Worm (Caenorhabditis elegans): Measurements from ENCODE around the gene C01G12.13.

C01G12.13 gene

DNA sequence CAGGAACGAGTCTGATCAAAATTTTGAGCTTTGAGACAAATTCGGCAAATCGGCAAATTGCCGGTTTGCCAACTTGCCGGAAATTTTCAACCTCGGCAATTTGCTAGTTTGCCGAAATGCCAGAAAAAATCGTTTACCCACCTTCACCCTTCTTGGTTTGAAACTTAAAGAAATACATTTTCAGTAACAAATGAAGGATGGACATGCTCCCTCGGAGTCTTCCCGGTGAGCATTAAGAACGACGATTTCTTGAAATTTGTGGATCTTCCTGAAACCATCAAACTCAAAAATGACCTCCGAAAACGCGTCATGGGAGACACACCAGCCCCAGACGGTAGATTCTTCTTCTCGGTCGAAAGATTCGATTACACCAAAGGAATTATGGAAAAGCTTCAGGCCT lies 26.2 kb downstream of the C01G12.13 start:
- TF ChIP-seq ama-1 (optimal IDR thresholded peaks at IDR 0.05), result no peak
- no peak for TF ChIP-seq tbx-11 (GFP tag; IDR thresholded peaks at IDR 0.05)
- TF ChIP-seq tbx-37 (GFP tag; conservative IDR thresholded peaks at IDR 0.05), result no peak
- TF ChIP-seq aly-1 (tag; optimal IDR thresholded peaks at IDR 0.05), result no peak
- TF ChIP-seq B0310.2 (tag; optimal IDR thresholded peaks at IDR 0.05), result no peak
- no peak for TF ChIP-seq scrt-1 (GFP tag; IDR thresholded peaks at IDR 0.05)
- TF ChIP-seq ceh-36 (tag; optimal IDR thresholded peaks at IDR 0.05), result no peak
- no peak for TF ChIP-seq pes-1 (GFP tag; IDR thresholded peaks at IDR 0.05)
- TF ChIP-seq hmbx-1 (tag; optimal IDR thresholded peaks at IDR 0.05), result no peak
- no peak for TF ChIP-seq sea-1 (GFP tag; conservative IDR thresholded peaks at IDR 0.05)
- TF ChIP-seq ets-7 (tag; optimal IDR thresholded peaks at IDR 0.05), result no peak
- TF ChIP-seq hmg-4 (GFP tag; optimal IDR thresholded peaks at IDR 0.05), result no peak
- TF ChIP-seq tra-4 (tag; optimal IDR thresholded peaks at IDR 0.05), result no peak
- TF ChIP-seq hnd-1 (tag; optimal IDR thresholded peaks at IDR 0.05), result no peak
- TF ChIP-seq F13C5.2 (tag; optimal IDR thresholded peaks at IDR 0.05), result no peak
- no peak for TF ChIP-seq ceh-13 (GFP tag; optimal IDR thresholded peaks at IDR 0.05)
- TF ChIP-seq flt-1 (GFP tag; IDR thresholded peaks at IDR 0.05), result no peak

DNA sequence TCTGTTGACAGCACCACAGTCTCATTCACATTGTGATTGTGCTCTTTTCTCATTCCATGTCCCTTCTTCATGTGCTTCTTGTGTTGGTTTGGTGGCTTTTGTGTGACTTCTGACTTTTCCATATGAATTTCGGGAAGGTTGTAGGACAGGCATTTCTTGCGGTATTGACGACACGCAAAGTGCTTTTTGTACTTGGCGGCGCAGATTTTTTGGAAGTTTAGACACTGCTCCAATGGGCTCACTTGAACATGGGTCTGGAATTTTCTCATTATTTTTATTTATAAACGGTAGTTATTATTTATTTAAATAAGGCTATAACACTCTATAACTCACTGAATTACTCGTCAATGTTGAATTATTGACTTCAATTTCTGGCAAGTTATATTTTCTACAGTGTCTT lies 27.7 kb downstream of the C01G12.13 start:
- TF ChIP-seq aly-1 (tag; optimal IDR thresholded peaks at IDR 0.05), result no peak
- no peak for TF ChIP-seq pes-1 (GFP tag; IDR thresholded peaks at IDR 0.05)
- no peak for TF ChIP-seq hnd-1 (tag; optimal IDR thresholded peaks at IDR 0.05)
- no peak for TF ChIP-seq tra-4 (tag; optimal IDR thresholded peaks at IDR 0.05)
- TF ChIP-seq hmg-4 (GFP tag; optimal IDR thresholded peaks at IDR 0.05), result no peak
- no peak for TF ChIP-seq ama-1 (optimal IDR thresholded peaks at IDR 0.05)
- no peak for TF ChIP-seq scrt-1 (GFP tag; IDR thresholded peaks at IDR 0.05)
- no peak for TF ChIP-seq F13C5.2 (tag; optimal IDR thresholded peaks at IDR 0.05)
- TF ChIP-seq flt-1 (GFP tag; IDR thresholded peaks at IDR 0.05), result no peak
- TF ChIP-seq ets-7 (tag; optimal IDR thresholded peaks at IDR 0.05), result no peak
- TF ChIP-seq ceh-13 (GFP tag; optimal IDR thresholded peaks at IDR 0.05), result no peak
- no peak for TF ChIP-seq sea-1 (GFP tag; conservative IDR thresholded peaks at IDR 0.05)
- TF ChIP-seq hmbx-1 (tag; optimal IDR thresholded peaks at IDR 0.05), result no peak

DNA sequence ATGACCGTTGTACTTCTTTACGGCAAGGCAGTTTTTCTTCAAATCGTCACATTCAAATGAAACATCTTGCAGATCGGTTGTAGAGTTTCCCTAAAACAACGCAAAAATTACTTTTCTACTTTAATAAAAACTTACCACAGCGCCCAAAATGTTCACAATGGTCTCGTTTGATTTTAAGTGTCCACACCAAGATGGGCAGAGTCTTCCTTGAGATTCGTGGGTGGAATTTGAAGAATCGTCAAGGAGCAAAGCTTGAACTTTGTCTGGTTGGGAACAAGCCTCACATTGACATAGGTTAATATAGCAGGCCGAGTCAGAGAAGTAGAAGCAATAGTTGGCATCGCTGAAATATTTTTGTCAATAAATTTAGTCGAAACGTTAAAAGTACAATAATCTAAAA lies 28.5 kb downstream of the C01G12.13 start:
- TF ChIP-seq ceh-36 (tag; optimal IDR thresholded peaks at IDR 0.05) (no peak), tra-4 (tag; optimal IDR thresholded peaks at IDR 0.05) (no peak), pes-1 (GFP tag; IDR thresholded peaks at IDR 0.05) (no peak), scrt-1 (GFP tag; IDR thresholded peaks at IDR 0.05) (no peak), B0310.2 (tag; optimal IDR thresholded peaks at IDR 0.05) (no peak), flt-1 (GFP tag; IDR thresholded peaks at IDR 0.05) (no peak), F13C5.2 (tag; optimal IDR thresholded peaks at IDR 0.05) (no peak), hmg-4 (GFP tag; optimal IDR thresholded peaks at IDR 0.05) (no peak)

DNA sequence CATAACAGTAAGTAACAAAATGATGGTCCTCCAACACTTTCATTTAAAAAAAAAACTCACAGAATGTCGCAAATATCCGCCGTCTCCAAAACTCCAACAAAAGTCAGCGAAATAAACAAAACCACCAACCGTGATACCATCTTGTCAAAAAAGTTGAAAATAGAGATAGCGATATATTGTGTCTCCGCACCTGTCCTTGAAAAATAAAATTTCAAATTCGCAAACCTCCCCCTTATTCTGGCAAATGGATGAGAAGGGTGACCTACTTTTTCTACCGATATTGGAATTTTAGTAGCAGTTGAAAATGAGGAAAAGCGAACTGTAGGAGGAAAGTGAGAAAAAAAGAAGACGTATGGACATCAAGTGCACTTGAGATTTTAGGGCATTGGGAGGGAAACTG lies 28.9 kb downstream of the C01G12.13 start, which contains the start of gene F19H8.2:
F19H8.2 (minus strand) TSS at position 391 of the 400 bp plus-strand sequence.
- TF ChIP-seq flt-1 (GFP tag; IDR thresholded peaks at IDR 0.05) (no peak), sea-1 (GFP tag; conservative IDR thresholded peaks at IDR 0.05) (no peak), ama-1 (optimal IDR thresholded peaks at IDR 0.05) (no peak), ceh-36 (tag; optimal IDR thresholded peaks at IDR 0.05) (no peak), hmbx-1 (tag; optimal IDR thresholded peaks at IDR 0.05) (no peak), hmg-4 (GFP tag; optimal IDR thresholded peaks at IDR 0.05) (no peak), ceh-13 (GFP tag; optimal IDR thresholded peaks at IDR 0.05) (no peak), scrt-1 (GFP tag; IDR thresholded peaks at IDR 0.05) (no peak), tbx-11 (GFP tag; IDR thresholded peaks at IDR 0.05) (no peak), tbx-37 (GFP tag; conservative IDR thresholded peaks at IDR 0.05) (no peak), F13C5.2 (tag; optimal IDR thresholded peaks at IDR 0.05) (no peak), aly-1 (tag; optimal IDR thresholded peaks at IDR 0.05) (no peak), ets-7 (tag; optimal IDR thresholded peaks at IDR 0.05) (no peak), pes-1 (GFP tag; IDR thresholded peaks at IDR 0.05) (no peak), B0310.2 (tag; optimal IDR thresholded peaks at IDR 0.05) (no peak), tra-4 (tag; optimal IDR thresholded peaks at IDR 0.05) (no peak), hnd-1 (tag; optimal IDR thresholded peaks at IDR 0.05) (no peak)

DNA sequence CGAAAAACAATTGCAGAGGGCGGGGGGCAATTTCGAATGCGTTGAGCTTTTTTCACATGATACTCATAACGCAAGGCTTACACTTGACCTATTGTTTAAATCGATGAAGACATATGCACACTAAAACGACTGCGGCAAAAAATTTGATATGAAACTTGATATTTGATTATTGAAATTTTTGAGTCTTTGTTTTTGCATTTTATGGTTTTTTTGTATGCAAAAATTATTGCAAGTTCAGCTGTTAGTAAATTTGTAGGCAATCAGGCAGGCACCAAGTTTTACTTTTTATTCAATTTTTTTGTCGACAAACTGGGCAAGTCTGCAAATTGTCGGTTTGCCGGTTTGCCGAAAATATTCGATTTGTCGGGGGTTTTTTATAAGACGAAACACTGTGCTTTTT lies 29.6 kb downstream of the C01G12.13 start, which contains the start of gene arl-3:
arl-3 (plus strand) TSS at position 301 of the 400 bp plus-strand sequence.
- TF ChIP-seq ceh-36 (tag; optimal IDR thresholded peaks at IDR 0.05) (no peak), ets-7 (tag; optimal IDR thresholded peaks at IDR 0.05) (no peak), scrt-1 (GFP tag; IDR thresholded peaks at IDR 0.05) (no peak), tbx-11 (GFP tag; IDR thresholded peaks at IDR 0.05) (no peak), tbx-37 (GFP tag; conservative IDR thresholded peaks at IDR 0.05) (no peak), F13C5.2 (tag; optimal IDR thresholded peaks at IDR 0.05) (no peak), hmg-4 (GFP tag; optimal IDR thresholded peaks at IDR 0.05) (no peak), sea-1 (GFP tag; conservative IDR thresholded peaks at IDR 0.05) (no peak)

DNA sequence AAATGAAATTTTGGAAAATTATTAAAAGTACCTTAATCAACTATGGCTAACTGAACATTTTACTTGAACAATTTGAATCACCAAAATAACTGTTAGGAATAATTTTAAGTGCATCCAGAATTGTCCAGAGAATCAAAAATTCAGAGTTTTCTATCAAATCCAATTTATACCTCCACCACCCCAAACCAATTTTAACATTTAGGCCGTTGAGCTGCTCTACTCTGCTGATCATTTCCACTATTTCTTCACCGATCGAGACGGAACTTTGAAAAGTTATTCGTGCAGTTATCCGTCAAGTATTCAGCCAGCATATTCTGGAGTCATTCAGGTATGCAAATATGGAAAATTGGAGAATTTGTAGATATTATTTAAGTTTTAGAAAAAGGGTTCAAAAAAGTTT lies 32.0 kb downstream of the C01G12.13 start:
- TF ChIP-seq F13C5.2 (tag; optimal IDR thresholded peaks at IDR 0.05) (no peak), aly-1 (tag; optimal IDR thresholded peaks at IDR 0.05) (no peak), hnd-1 (tag; optimal IDR thresholded peaks at IDR 0.05) (no peak), tbx-37 (GFP tag; conservative IDR thresholded peaks at IDR 0.05) (no peak), pes-1 (GFP tag; IDR thresholded peaks at IDR 0.05) (no peak), ceh-13 (GFP tag; optimal IDR thresholded peaks at IDR 0.05) (no peak), B0310.2 (tag; optimal IDR thresholded peaks at IDR 0.05) (no peak), tbx-11 (GFP tag; IDR thresholded peaks at IDR 0.05) (no peak), tra-4 (tag; optimal IDR thresholded peaks at IDR 0.05) (no peak), hmbx-1 (tag; optimal IDR thresholded peaks at IDR 0.05) (no peak), sea-1 (GFP tag; conservative IDR thresholded peaks at IDR 0.05) (no peak), scrt-1 (GFP tag; IDR thresholded peaks at IDR 0.05) (no peak), hmg-4 (GFP tag; optimal IDR thresholded peaks at IDR 0.05) (no peak), ets-7 (tag; optimal IDR thresholded peaks at IDR 0.05) (no peak), flt-1 (GFP tag; IDR thresholded peaks at IDR 0.05) (no peak), ceh-36 (tag; optimal IDR thresholded peaks at IDR 0.05) (no peak), ama-1 (optimal IDR thresholded peaks at IDR 0.05) (no peak)

DNA sequence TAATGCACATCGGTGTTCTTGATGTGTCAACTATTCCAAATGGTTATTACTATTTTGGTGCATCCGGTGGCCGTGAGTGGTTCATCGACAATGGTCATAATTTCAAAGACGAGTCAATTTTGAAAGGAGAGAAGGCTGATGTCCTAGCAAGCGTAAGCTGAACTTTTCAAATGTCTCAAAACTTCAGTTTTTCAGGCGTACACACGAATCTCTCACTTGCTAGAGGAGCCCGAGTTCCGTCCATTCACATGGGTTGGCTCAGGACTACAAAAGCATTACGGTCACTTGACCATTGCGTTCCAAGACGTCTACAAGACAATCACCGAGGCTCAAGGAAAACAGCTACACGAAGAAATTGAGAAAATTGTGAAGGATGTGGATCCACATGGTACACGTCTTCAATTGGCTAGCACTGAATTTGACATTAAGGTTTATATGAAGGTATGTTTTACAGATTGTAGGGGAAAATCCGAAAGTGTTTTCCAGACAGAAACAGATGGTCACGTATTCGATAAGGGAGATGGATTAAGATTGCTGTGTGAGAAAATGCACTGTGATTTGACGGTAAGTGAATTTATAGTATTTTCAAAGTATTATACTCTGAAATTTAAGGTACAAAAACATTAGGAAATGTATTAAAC lies 32.9 kb downstream of the C01G12.13 start:
- TF ChIP-seq ama-1 (optimal IDR thresholded peaks at IDR 0.05), result no peak
- TF ChIP-seq tbx-37 (GFP tag; conservative IDR thresholded peaks at IDR 0.05), result no peak
- TF ChIP-seq hnd-1 (tag; optimal IDR thresholded peaks at IDR 0.05), result no peak
- no peak for TF ChIP-seq ceh-13 (GFP tag; optimal IDR thresholded peaks at IDR 0.05)
- no peak for TF ChIP-seq sea-1 (GFP tag; conservative IDR thresholded peaks at IDR 0.05)
- no peak for TF ChIP-seq tra-4 (tag; optimal IDR thresholded peaks at IDR 0.05)
- no peak for TF ChIP-seq tbx-11 (GFP tag; IDR thresholded peaks at IDR 0.05)
- no peak for TF ChIP-seq B0310.2 (tag; optimal IDR thresholded peaks at IDR 0.05)
- TF ChIP-seq hmbx-1 (tag; optimal IDR thresholded peaks at IDR 0.05), result no peak
- TF ChIP-seq ets-7 (tag; optimal IDR thresholded peaks at IDR 0.05), result no peak
- no peak for TF ChIP-seq flt-1 (GFP tag; IDR thresholded peaks at IDR 0.05)
- TF ChIP-seq F13C5.2 (tag; optimal IDR thresholded peaks at IDR 0.05), result no peak
- TF ChIP-seq aly-1 (tag; optimal IDR thresholded peaks at IDR 0.05), result no peak
- TF ChIP-seq pes-1 (GFP tag; IDR thresholded peaks at IDR 0.05), result no peak
- no peak for TF ChIP-seq hmg-4 (GFP tag; optimal IDR thresholded peaks at IDR 0.05)
- no peak for TF ChIP-seq ceh-36 (tag; optimal IDR thresholded peaks at IDR 0.05)
- no peak for TF ChIP-seq scrt-1 (GFP tag; IDR thresholded peaks at IDR 0.05)
